Worm (Caenorhabditis elegans): ENCODE results near the gene shw-3.

shw-3 gene

ce11 chrV:13013158-13013557, 26.2 kb upstream of the shw-3 start, which contains the start of gene try-10:
try-10 (minus strand) TSS chrV:13013258.
- TF ChIP-seq tra-1 (GFP tag; IDR thresholded peaks at IDR 0.05): no peak
- no peak for TF ChIP-seq madf-5 (GFP tag; IDR thresholded peaks at IDR 0.05)
- no peak for TF ChIP-seq T20F7.1 (GFP tag; optimal IDR thresholded peaks at IDR 0.05)
- no peak for TF ChIP-seq pqm-1 (tag; optimal IDR thresholded peaks at IDR 0.05)
- no peak for TF ChIP-seq mes-2 (tag; optimal IDR thresholded peaks at IDR 0.05; ENCODE audit: poor library complexity, severe bottlenecking)
- no peak for TF ChIP-seq nhr-28 (tag; optimal IDR thresholded peaks at IDR 0.05)
- no peak for TF ChIP-seq vab-7 (GFP tag; IDR thresholded peaks at IDR 0.05)
- TF ChIP-seq lin-39 (tag; optimal IDR thresholded peaks at IDR 0.05): no peak
- no peak for TF ChIP-seq dmd-6 (GFP tag; IDR thresholded peaks at IDR 0.05)
- TF ChIP-seq nhr-11 (tag; optimal IDR thresholded peaks at IDR 0.05): no peak
- no peak for TF ChIP-seq Y5F2A.4 (GFP tag; optimal IDR thresholded peaks at IDR 0.05)

- TF ChIP-seq nhr-25 (tag; optimal IDR thresholded peaks at IDR 0.05; ENCODE audit: borderline replicate concordance, insufficient read depth): no peak
- TF ChIP-seq php-3 (GFP tag; IDR thresholded peaks at IDR 0.05): peak; percentile 66; the same call in 1 of the 2 replicates
- TF ChIP-seq hif-1 (tag; optimal IDR thresholded peaks at IDR 0.05): no peak
- no peak for TF ChIP-seq ces-1 (GFP tag; optimal IDR thresholded peaks at IDR 0.05)
- peak; percentile 2 for TF ChIP-seq mes-2 (tag; optimal IDR thresholded peaks at IDR 0.05; ENCODE audit: poor library complexity, severe bottlenecking)
- TF ChIP-seq lsy-2 (tag; optimal IDR thresholded peaks at IDR 0.05): peak in 1 of 2 experiments; percentile 15
- TF ChIP-seq rbr-2 (tag; optimal IDR thresholded peaks at IDR 0.05): no peak
- no peak for TF ChIP-seq nhr-6 (tag; optimal IDR thresholded peaks at IDR 0.05)
- TF ChIP-seq daf-8 (GFP tag; IDR thresholded peaks at IDR 0.05): no peak
- no peak for TF ChIP-seq zag-1 (tag; optimal IDR thresholded peaks at IDR 0.05)
- TF ChIP-seq hlh-11 (tag; optimal IDR thresholded peaks at IDR 0.05): peak; percentile 80
- TF ChIP-seq pqm-1 (tag; optimal IDR thresholded peaks at IDR 0.05): peak; percentile 5
- no peak for TF ChIP-seq pha-4 (GFP tag; IDR thresholded peaks at IDR 0.05)
- TF ChIP-seq pha-4 (tag; optimal IDR thresholded peaks at IDR 0.05): no peak
- TF ChIP-seq mxl-3 (GFP tag; optimal IDR thresholded peaks at IDR 0.05): no peak
- TF ChIP-seq tag-97 (GFP tag; IDR thresholded peaks at IDR 0.05): no peak
- peak in 1 of 2 experiments; percentile 53 for TF ChIP-seq daf-16 (GFP tag; optimal IDR thresholded peaks at IDR 0.05)
- peak; percentile 89 for TF ChIP-seq daf-16 (tag; optimal IDR thresholded peaks at IDR 0.05)
- TF ChIP-seq lir-3 (tag; optimal IDR thresholded peaks at IDR 0.05): no peak
- TF ChIP-seq hmg-1.1 (GFP tag; IDR thresholded peaks at IDR 0.05): no peak
- TF ChIP-seq ceh-62 (tag; optimal IDR thresholded peaks at IDR 0.05): no peak
- TF ChIP-seq Y48G9A.11 (GFP tag; IDR thresholded peaks at IDR 0.05): no peak
- peak; percentile 59; the same call in 1 of the 2 replicates for TF ChIP-seq tra-1 (GFP tag; IDR thresholded peaks at IDR 0.05)
- TF ChIP-seq dmd-9 (GFP tag; IDR thresholded peaks at IDR 0.05): no peak
- peak in 1 of 2 experiments; percentile 83 for TF ChIP-seq unc-62 (GFP tag; optimal IDR thresholded peaks at IDR 0.05 in 1 of 2)
- no peak for TF ChIP-seq unc-62 (tag; optimal IDR thresholded peaks at IDR 0.05)
- TF ChIP-seq D1046.2 (GFP tag; IDR thresholded peaks at IDR 0.05): no peak
- no peak for TF ChIP-seq snpc-4 (tag; optimal IDR thresholded peaks at IDR 0.05)
- peak; percentile 52 for TF ChIP-seq T20F7.1 (GFP tag; optimal IDR thresholded peaks at IDR 0.05)
- no peak for TF ChIP-seq T26A8.4 (GFP tag; IDR thresholded peaks at IDR 0.05)
- peak; percentile 37; the same call in 1 of the 2 replicates for TF ChIP-seq saeg-2 (GFP tag; IDR thresholded peaks at IDR 0.05)
- TF ChIP-seq Y105C5A.15 (GFP tag; IDR thresholded peaks at IDR 0.05): no peak
- TF ChIP-seq nhr-28 (tag; optimal IDR thresholded peaks at IDR 0.05): peak; percentile 36
- no peak for TF ChIP-seq nhr-77 (tag; optimal IDR thresholded peaks at IDR 0.05)
- TF ChIP-seq dmd-6 (GFP tag; IDR thresholded peaks at IDR 0.05): peak; percentile 92
- TF ChIP-seq lin-38 (GFP tag; IDR thresholded peaks at IDR 0.05): no peak
- no peak for TF ChIP-seq nhr-76 (tag; optimal IDR thresholded peaks at IDR 0.05)
- no peak for TF ChIP-seq ctbp-1 (GFP tag; IDR thresholded peaks at IDR 0.05)
- no peak for TF ChIP-seq unc-130 (GFP tag; optimal IDR thresholded peaks at IDR 0.05)
- TF ChIP-seq nhr-48 (tag; optimal IDR thresholded peaks at IDR 0.05): peak; percentile 69
- TF ChIP-seq mep-1 (tag; optimal IDR thresholded peaks at IDR 0.05): no peak
- no peak for TF ChIP-seq hlh-30 (tag; optimal IDR thresholded peaks at IDR 0.05; ENCODE audit: insufficient read depth)
- TF ChIP-seq nhr-102 (tag; optimal IDR thresholded peaks at IDR 0.05): peak; percentile 80
- no peak for TF ChIP-seq attf-4 (tag; optimal IDR thresholded peaks at IDR 0.05)
- TF ChIP-seq spr-3 (GFP tag; optimal IDR thresholded peaks at IDR 0.05): no peak
Observed at ce11 chrV:13011904-13012303, 24.9 kb upstream of the shw-3 start.
